Fruit fly (Drosophila melanogaster): Measurements from ENCODE around the gene Remo.

DNA sequence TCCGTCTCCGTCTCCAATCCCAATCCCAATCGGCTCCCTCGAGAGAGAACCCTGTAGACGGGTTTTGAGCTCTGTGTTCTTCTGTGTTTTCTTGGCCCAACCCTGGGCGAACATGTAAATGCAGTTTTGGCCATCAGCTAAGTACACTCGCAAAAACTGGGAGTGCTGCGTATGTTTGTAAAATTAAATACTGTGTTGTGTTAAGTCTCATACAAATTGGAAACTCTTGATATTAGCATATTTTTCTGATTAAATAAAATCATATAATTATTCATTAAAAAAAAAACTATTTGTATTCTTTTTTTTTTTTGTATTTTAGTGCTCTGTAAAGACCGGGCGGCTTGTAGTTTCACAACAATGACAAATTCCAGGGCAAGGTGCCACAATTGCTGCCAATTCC is 42.1 kb upstream of the Remo start:
- no peak for TF ChIP-seq CG8478 (optimal IDR thresholded peaks at IDR 0.05)
- no peak for TF ChIP-seq EcR (GFP tag; optimal IDR thresholded peaks at IDR 0.05)
- TF ChIP-seq Dll (optimal IDR thresholded peaks at IDR 0.05) = no peak
- TF ChIP-seq psq (optimal IDR thresholded peaks at IDR 0.05) = no peak
- TF ChIP-seq pan (optimal IDR thresholded peaks at IDR 0.05) = no peak

All from whole organism.